Worm (Caenorhabditis elegans): ENCODE results near the gene Y73C8C.10.

The Y73C8C.10 gene

ce11 chrV:3112198-3112597 is 15.4 kb downstream of the Y73C8C.10 start:
- no peak for TF ChIP-seq ceh-19 (GFP tag; optimal IDR thresholded peaks at IDR 0.05)
- TF ChIP-seq ceh-24 (tag; optimal IDR thresholded peaks at IDR 0.05): no peak
- TF ChIP-seq fkh-10 (GFP tag; optimal IDR thresholded peaks at IDR 0.05): no peak
- no peak for TF ChIP-seq ceh-6 (GFP tag; optimal IDR thresholded peaks at IDR 0.05)
- TF ChIP-seq ceh-30 (tag; optimal IDR thresholded peaks at IDR 0.05): no peak
- TF ChIP-seq F13H6.1 (tag; optimal IDR thresholded peaks at IDR 0.05): no peak
- no peak for TF ChIP-seq hlh-6 (tag; optimal IDR thresholded peaks at IDR 0.05)
- no peak for TF ChIP-seq npax-4 (tag; optimal IDR thresholded peaks at IDR 0.05)
- no peak for TF ChIP-seq pat-9 (tag; optimal IDR thresholded peaks at IDR 0.05)
- no peak for TF ChIP-seq elt-2 (tag; optimal IDR thresholded peaks at IDR 0.05)
- TF ChIP-seq pqm-1 (tag; optimal IDR thresholded peaks at IDR 0.05): no peak
- TF ChIP-seq C08G9.2 (tag; optimal IDR thresholded peaks at IDR 0.05): no peak

- TF ChIP-seq hlh-8 (tag; optimal IDR thresholded peaks at IDR 0.05): no peak
- no peak for TF ChIP-seq ceh-14 (tag; optimal IDR thresholded peaks at IDR 0.05)
- no peak for TF ChIP-seq unc-42 (tag; optimal IDR thresholded peaks at IDR 0.05)
- no peak for TF ChIP-seq nhr-11 (tag; optimal IDR thresholded peaks at IDR 0.05)
- no peak for TF ChIP-seq lin-11 (tag; optimal IDR thresholded peaks at IDR 0.05)
- no peak for TF ChIP-seq ceh-6 (GFP tag; optimal IDR thresholded peaks at IDR 0.05)
- no peak for TF ChIP-seq elt-2 (tag; optimal IDR thresholded peaks at IDR 0.05)
- no peak for TF ChIP-seq eyg-1 (tag; optimal IDR thresholded peaks at IDR 0.05)
- no peak for TF ChIP-seq T23F11.4 (GFP tag; optimal IDR thresholded peaks at IDR 0.05)
- no peak for TF ChIP-seq K09A11.1 (tag; optimal IDR thresholded peaks at IDR 0.05; ENCODE audit: insufficient read depth)
- no peak for TF ChIP-seq unc-3 (GFP tag; conservative IDR thresholded peaks at IDR 0.05)
- TF ChIP-seq unc-3 (tag; optimal IDR thresholded peaks at IDR 0.05): no peak
- TF ChIP-seq dve-1 (tag; optimal IDR thresholded peaks at IDR 0.05): no peak
- no peak for TF ChIP-seq pag-3 (tag; optimal IDR thresholded peaks at IDR 0.05; ENCODE audit: borderline replicate concordance)
- TF ChIP-seq pha-2 (tag; optimal IDR thresholded peaks at IDR 0.05): no peak
- TF ChIP-seq sox-2 (GFP tag; IDR thresholded peaks at IDR 0.05): no peak
- no peak for TF ChIP-seq fkh-10 (GFP tag; optimal IDR thresholded peaks at IDR 0.05)
- TF ChIP-seq gmeb-2 (tag; optimal IDR thresholded peaks at IDR 0.05): no peak
- no peak for TF ChIP-seq ceh-48 (tag; optimal IDR thresholded peaks at IDR 0.05)
Measured at ce11 chrV:3107450-3107849, 20.1 kb downstream of the Y73C8C.10 start, which contains the start of gene str-68. Gene str-68, minus strand, starts transcription at chrV:3107550.

- TF ChIP-seq ztf-16 (tag; optimal IDR thresholded peaks at IDR 0.05) (no peak), ref-2 (tag; optimal IDR thresholded peaks at IDR 0.05) (no peak), tbx-2 (tag; optimal IDR thresholded peaks at IDR 0.05) (no peak), ceh-24 (tag; optimal IDR thresholded peaks at IDR 0.05) (no peak), pag-3 (tag; optimal IDR thresholded peaks at IDR 0.05; ENCODE audit: borderline replicate concordance) (no peak), pqm-1 (tag; optimal IDR thresholded peaks at IDR 0.05) (no peak), syd-9 (tag; optimal IDR thresholded peaks at IDR 0.05) (no peak), C08G9.2 (tag; optimal IDR thresholded peaks at IDR 0.05) (no peak), ceh-18 (tag; optimal IDR thresholded peaks at IDR 0.05) (no peak), hlh-30 (tag; optimal IDR thresholded peaks at IDR 0.05; ENCODE audit: insufficient read depth) (no peak), hlh-13 (GFP tag; optimal IDR thresholded peaks at IDR 0.05) (no peak), madf-2 (tag; optimal IDR thresholded peaks at IDR 0.05) (no peak), sox-4 (tag; optimal IDR thresholded peaks at IDR 0.05) (no peak), pros-1 (tag; optimal IDR thresholded peaks at IDR 0.05) (no peak)
Measured at ce11 chrV:3106785-3107184, 20.8 kb downstream of the Y73C8C.10 start.

- TF ChIP-seq fax-1 (tag; optimal IDR thresholded peaks at IDR 0.05) (no peak), ceh-31 (tag; optimal IDR thresholded peaks at IDR 0.05) (no peak), pax-1 (tag; optimal IDR thresholded peaks at IDR 0.05) (no peak), ceh-22 (tag; optimal IDR thresholded peaks at IDR 0.05) (no peak), mec-3 (tag; optimal IDR thresholded peaks at IDR 0.05; ENCODE audit: borderline replicate concordance) (no peak), tbx-2 (tag; optimal IDR thresholded peaks at IDR 0.05) (no peak), fkh-10 (GFP tag; optimal IDR thresholded peaks at IDR 0.05) (no peak), ceh-34 (tag; optimal IDR thresholded peaks at IDR 0.05) (no peak), ceh-6 (GFP tag; optimal IDR thresholded peaks at IDR 0.05) (no peak), npax-4 (tag; optimal IDR thresholded peaks at IDR 0.05) (no peak), ama-1 (optimal IDR thresholded peaks at IDR 0.05) (no peak), elt-2 (tag; optimal IDR thresholded peaks at IDR 0.05) (no peak)
Measured at ce11 chrV:3105810-3106209, 21.8 kb downstream of the Y73C8C.10 start, which contains the start of gene str-69. Gene str-69, minus strand, starts transcription at chrV:3105910.
